Fruit fly (Drosophila melanogaster): Measurements from ENCODE around the gene Vav.

DNA sequence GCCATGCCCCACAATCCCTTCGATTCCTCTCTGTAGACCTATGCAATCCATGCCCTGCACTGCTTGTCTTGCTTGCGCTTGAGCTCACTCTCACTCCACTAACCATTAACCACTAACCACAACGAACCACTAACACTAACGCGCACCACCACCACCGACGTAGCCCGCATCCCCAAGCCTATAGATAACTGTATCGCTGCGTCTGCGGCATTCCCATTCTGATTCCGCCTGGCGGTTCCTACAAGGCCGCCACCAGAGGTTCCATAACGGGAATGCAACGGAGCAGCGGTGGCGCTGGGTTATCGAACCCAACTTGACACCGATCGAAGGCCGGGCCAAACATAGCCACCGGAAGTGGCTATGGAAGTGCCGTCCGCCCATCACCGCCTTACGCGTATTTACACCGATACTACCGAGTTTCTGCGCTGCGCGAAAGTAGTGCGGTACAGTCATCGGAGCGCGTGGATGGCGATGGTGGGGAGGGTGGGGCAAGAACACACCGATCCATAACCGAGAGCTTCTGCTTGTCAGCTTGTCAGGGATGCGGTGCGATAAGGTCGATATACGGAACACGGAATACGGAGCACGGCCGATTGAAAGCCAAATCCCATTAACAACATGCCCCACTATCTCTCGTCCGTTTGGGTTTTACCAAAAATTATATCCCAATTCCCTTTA lies 4.3 kb downstream of the Vav start:
- no peak for TF ChIP-seq dmrt93B (GFP tag; optimal IDR thresholded peaks at IDR 0.05)
- no peak for TF ChIP-seq dsf (GFP tag; optimal IDR thresholded peaks at IDR 0.05; ENCODE audit: borderline replicate concordance)
- TF ChIP-seq CrebA (GFP tag; optimal IDR thresholded peaks at IDR 0.05; ENCODE audit: borderline replicate concordance) = no peak
